Worm (Caenorhabditis elegans) whole organism, L2 larva: ENCODE measurements around the gene F18E9.8.
"Not testable (repeated sequence)": the region's sequence is repeated elsewhere in the genome, so short reads cannot be mapped to it uniquely, and the experiment has no call there.

Experiments used
- C34F6.9 ChIP-seq: fragments of 150-350 bp; optimal IDR thresholded peaks from 2 replicates; lab custom pipeline; 2014; ENCODE audit warnings: missing biosample characterization, missing genetic modification characterization
- F13H6.1 ChIP-seq: sonication (generic microtip); optimal IDR thresholded peaks from 2 replicates; lab custom pipeline; 2016; ENCODE audit warnings: missing genetic modification characterization, missing compliant biosample characterization
- R02D3.7 ChIP-seq: fragments of 150-350 bp; optimal IDR thresholded peaks from 2 replicates; lab custom pipeline; 2014; ENCODE audit warnings: missing biosample characterization, missing genetic modification characterization
- Y55F3AM.14 ChIP-seq: fragments of 200-800 bp; sonication (Bioruptor generic); optimal IDR thresholded peaks from 2 replicates; lab custom pipeline; 2018; ENCODE audit warnings: mild to moderate bottlenecking, missing genetic modification characterization, missing compliant biosample characterization
- ZK546.5 ChIP-seq: sonication (generic microtip); optimal IDR thresholded peaks from 2 replicates; lab custom pipeline; 2017; ENCODE audit warnings: missing biosample characterization, missing genetic modification characterization
- alr-1 ChIP-seq: fragments of 150-350 bp; optimal IDR thresholded peaks from 2 replicates; lab custom pipeline; 2014; ENCODE audit warnings: missing biosample characterization, missing genetic modification characterization
- ama-1 ChIP-seq: fragments of 150-350 bp; optimal IDR thresholded peaks from 2 replicates; lab custom pipeline; 2018; ENCODE audit warnings: inconsistent platforms
- blmp-1 ChIP-seq: sonication (generic microtip); optimal IDR thresholded peaks from 2 replicates; lab custom pipeline; 2017; ENCODE audit warnings: missing genetic modification characterization, mild to moderate bottlenecking, missing compliant biosample characterization, antibody characterized with exemption, moderate library complexity; ENCODE audit not compliant: insufficient read depth
- ceh-16 ChIP-seq: fragments of 150-350 bp; optimal IDR thresholded peaks from 2 replicates; lab custom pipeline; 2014; ENCODE audit warnings: missing biosample characterization, missing genetic modification characterization
- ceh-82 ChIP-seq: fragments of 150-350 bp; optimal IDR thresholded peaks from 2 replicates; lab custom pipeline; 2014; ENCODE audit warnings: missing biosample characterization, missing genetic modification characterization
- crh-2 ChIP-seq: sonication (generic microtip); optimal IDR thresholded peaks from 2 replicates; lab custom pipeline; 2017; ENCODE audit warnings: missing biosample characterization, missing genetic modification characterization
- dmd-4 ChIP-seq: sonication (generic microtip); optimal IDR thresholded peaks from 2 replicates; lab custom pipeline; 2017; ENCODE audit warnings: missing biosample characterization, missing genetic modification characterization
- egl-27 ChIP-seq: sonication (generic microtip); optimal IDR thresholded peaks from 3 replicates; lab custom pipeline; 2017; ENCODE audit warnings: missing biosample characterization, missing genetic modification reagents, missing genetic modification characterization
- elt-1 ChIP-seq: fragments of 150-350 bp; optimal IDR thresholded peaks from 2 replicates; lab custom pipeline; 2014; ENCODE audit warnings: missing biosample characterization, missing genetic modification characterization
- elt-3 ChIP-seq: sonication (generic microtip); optimal IDR thresholded peaks from 2 replicates; lab custom pipeline; 2017; ENCODE audit warnings: missing biosample characterization, missing genetic modification characterization
- fos-1 ChIP-seq: fragments of 150-350 bp; optimal IDR thresholded peaks from 2 replicates; lab custom pipeline; 2014; ENCODE audit warnings: missing biosample characterization, missing genetic modification characterization
- gmeb-1 ChIP-seq: fragments of 150-350 bp; optimal IDR thresholded peaks from 2 replicates; lab custom pipeline; 2014; ENCODE audit warnings: missing biosample characterization, missing genetic modification characterization
- lin-13 ChIP-seq: fragments of 150-350 bp; optimal IDR thresholded peaks from 2 replicates; lab custom pipeline; 2014; ENCODE audit warnings: missing biosample characterization, missing genetic modification reagents, missing genetic modification characterization
- lin-39 ChIP-seq: fragments of 150-350 bp; optimal IDR thresholded peaks from 2 replicates; lab custom pipeline; 2014; ENCODE audit warnings: missing biosample characterization, missing genetic modification reagents, missing genetic modification characterization
- mab-5 ChIP-seq: fragments of 150-350 bp; optimal IDR thresholded peaks from 2 replicates; lab custom pipeline; 2014; ENCODE audit warnings: missing biosample characterization, missing genetic modification characterization
- mbf-1 ChIP-seq: sonication (generic microtip); optimal IDR thresholded peaks from 2 replicates; lab custom pipeline; 2017; ENCODE audit warnings: missing biosample characterization, missing genetic modification characterization
- mdl-1 ChIP-seq, 2 experiments: fragments of 150-350 bp in 1 of 2; sonication (generic microtip) in 1 of 2; optimal IDR thresholded peaks; 2 replicates each; lab custom pipeline; 2017; ENCODE audit warnings: missing biosample characterization in 2 of 2, missing genetic modification characterization in 2 of 2
- nhr-10 ChIP-seq: sonication (generic microtip); optimal IDR thresholded peaks from 2 replicates; lab custom pipeline; 2017; ENCODE audit warnings: missing biosample characterization, missing genetic modification characterization
- nhr-11 ChIP-seq: fragments of 150-350 bp; optimal IDR thresholded peaks from 2 replicates; lab custom pipeline; 2014; ENCODE audit warnings: missing biosample characterization, missing genetic modification characterization
- nhr-12 ChIP-seq: fragments of 150-350 bp; optimal IDR thresholded peaks from 2 replicates; lab custom pipeline; 2014; ENCODE audit warnings: missing biosample characterization, missing genetic modification characterization
- nhr-129 ChIP-seq: fragments of 150-350 bp; optimal IDR thresholded peaks from 2 replicates; lab custom pipeline; 2014; ENCODE audit warnings: missing biosample characterization, missing genetic modification characterization
- nhr-21 ChIP-seq: fragments of 150-350 bp; optimal IDR thresholded peaks from 2 replicates; lab custom pipeline; 2014; ENCODE audit warnings: missing biosample characterization, missing genetic modification characterization
- nhr-23 ChIP-seq: fragments of 150-350 bp; optimal IDR thresholded peaks from 2 replicates; lab custom pipeline; 2014; ENCODE audit warnings: missing biosample characterization, missing genetic modification reagents, missing genetic modification characterization
- nhr-237 ChIP-seq: fragments of 150-350 bp; optimal IDR thresholded peaks from 2 replicates; lab custom pipeline; 2014; ENCODE audit warnings: missing biosample characterization, missing genetic modification characterization
- nhr-25 ChIP-seq: fragments of 150-350 bp; sonication (generic microtip); optimal IDR thresholded peaks from 3 replicates; lab custom pipeline; 2014; ENCODE audit warnings: missing biosample characterization, missing genetic modification characterization
- nhr-6 ChIP-seq: fragments of 150-350 bp; optimal IDR thresholded peaks from 2 replicates; lab custom pipeline; 2014; ENCODE audit warnings: missing biosample characterization, missing genetic modification characterization
- nhr-77 ChIP-seq: fragments of 150-350 bp; optimal IDR thresholded peaks from 2 replicates; lab custom pipeline; 2014; ENCODE audit warnings: missing biosample characterization, missing genetic modification characterization
- peb-1 ChIP-seq: fragments of 150-350 bp; optimal IDR thresholded peaks from 2 replicates; lab custom pipeline; 2014; ENCODE audit warnings: missing biosample characterization, missing genetic modification characterization
- sem-4 ChIP-seq: fragments of 150-350 bp; optimal IDR thresholded peaks from 2 replicates; lab custom pipeline; 2014; ENCODE audit warnings: missing biosample characterization, missing genetic modification reagents, missing genetic modification characterization
- sma-3 ChIP-seq: sonication (generic microtip); optimal IDR thresholded peaks from 2 replicates; lab custom pipeline; 2016; ENCODE audit warnings: missing genetic modification reagents, missing genetic modification characterization, missing compliant biosample characterization
- sma-9 ChIP-seq, 2 experiments: fragments of 150-350 bp in 1 of 2; sonication (generic microtip) in 1 of 2; optimal IDR thresholded peaks; 2 replicates each; lab custom pipeline; 2014 to 2016; ENCODE audit warnings: missing genetic modification characterization in 2 of 2, mild to moderate bottlenecking in 1 of 2, missing biosample characterization in 1 of 2, missing compliant biosample characterization in 1 of 2, missing genetic modification reagents in 1 of 2, moderate library complexity in 1 of 2
- snpc-4 ChIP-seq: fragments of 150-350 bp; optimal IDR thresholded peaks from 2 replicates; lab custom pipeline; 2014; ENCODE audit warnings: missing biosample characterization, missing genetic modification characterization
- unc-39 ChIP-seq: fragments of 150-350 bp; optimal IDR thresholded peaks from 2 replicates; lab custom pipeline; 2014; ENCODE audit warnings: missing biosample characterization, missing genetic modification characterization
- unc-55 ChIP-seq: fragments of 150-350 bp; sonication (generic microtip); optimal IDR thresholded peaks from 3 replicates; lab custom pipeline; 2014; ENCODE audit warnings: missing biosample characterization, missing genetic modification reagents, missing genetic modification characterization
- unc-62 ChIP-seq: fragments of 150-350 bp; optimal IDR thresholded peaks from 2 replicates; lab custom pipeline; 2014; ENCODE audit warnings: missing biosample characterization, missing genetic modification reagents, missing genetic modification characterization
- zag-1 ChIP-seq: fragments of 150-350 bp; optimal IDR thresholded peaks from 2 replicates; lab custom pipeline; 2014; ENCODE audit warnings: missing biosample characterization, missing genetic modification characterization
- ztf-1 ChIP-seq: fragments of 200-800 bp; sonication (Bioruptor generic); conservative IDR thresholded peaks from 2 replicates; pipeline ENCODE4 v1.3.6; 2022; ENCODE audit warnings: missing genetic modification characterization, missing compliant biosample characterization
- ztf-11 ChIP-seq: sonication (generic microtip); optimal IDR thresholded peaks from 2 replicates; lab custom pipeline; 2017; ENCODE audit warnings: missing biosample characterization, missing genetic modification characterization
- ztf-4 ChIP-seq: fragments of 150-350 bp; optimal IDR thresholded peaks from 2 replicates; lab custom pipeline; 2014; ENCODE audit warnings: missing biosample characterization, missing genetic modification characterization

Gene F18E9.8

ce11 chrX:8613053-8613452 is 31.7 kb upstream of the F18E9.8 start, which contains the start of gene K01A12.2:
Gene K01A12.2 (plus strand): TSS chrX:8613353.
- TF ChIP-seq crh-2 (tag; lab: Kevin White, UChicago) = no peak
- no peak for TF ChIP-seq mdl-1 (tag; optimal IDR thresholded peaks at IDR 0.05; lab: Kevin White, UChicago)
- TF ChIP-seq nhr-12 (tag; lab: Kevin White, UChicago) = no peak

ce11 chrX:8612278-8612677 is 30.9 kb upstream of the F18E9.8 start:
- TF ChIP-seq ama-1 (lab: Kevin White, UChicago) (no peak), ztf-1 (GFP tag; lab: Robert Waterston, UW) (no peak), unc-55 (GFP tag; lab: Kevin White, UChicago) (no peak), dmd-4 (no peak), ztf-4 (tag; lab: Kevin White, UChicago) (no peak), Y55F3AM.14 (GFP tag; lab: Kevin White, UChicago) (no peak), ztf-11 (tag; lab: Kevin White, UChicago) (no peak), nhr-23 (tag; lab: Kevin White, UChicago) (no peak), lin-13 (no peak), nhr-25 (no peak), mdl-1 (tag; optimal IDR thresholded peaks at IDR 0.05; lab: Kevin White, UChicago) (no peak), peb-1 (no peak), sma-9 (GFP tag; optimal IDR thresholded peaks at IDR 0.05; lab: Kevin White, UChicago) (no peak), sma-9 (tag; optimal IDR thresholded peaks at IDR 0.05; lab: Kevin White, UChicago) (no peak), elt-3 (tag; lab: Kevin White, UChicago) (no peak), gmeb-1 (tag; lab: Kevin White, UChicago) (no peak), egl-27 (no peak), nhr-129 (tag; lab: Kevin White, UChicago) (no peak), C34F6.9 (tag; lab: Kevin White, UChicago) (no peak), sma-3 (GFP tag; lab: Kevin White, UChicago) (no peak)
- TF ChIP-seq, all 48 proteins: peak for 0

- TF ChIP-seq sma-9 (GFP tag; optimal IDR thresholded peaks at IDR 0.05; lab: Kevin White, UChicago); sma-9 (tag; optimal IDR thresholded peaks at IDR 0.05; lab: Kevin White, UChicago); R02D3.7 (tag; lab: Kevin White, UChicago); dmd-4: not testable (repeated sequence)
- TF ChIP-seq, all 48 proteins: peak for 0; not testable (repeated sequence) for 48
Measured at ce11 chrX:8610606-8611005, 29.3 kb upstream of the F18E9.8 start, which contains the start of gene K01A12.4. Gene K01A12.4 (plus strand): TSS chrX:8610906.

- TF ChIP-seq mbf-1 (no peak), ceh-82 (no peak), dmd-4 (no peak), R02D3.7 (tag; lab: Kevin White, UChicago) (no peak), nhr-129 (tag; lab: Kevin White, UChicago) (peak; percentile 29), ZK546.5 (tag; lab: Kevin White, UChicago) (no peak), unc-55 (GFP tag; lab: Kevin White, UChicago) (no peak), sem-4 (tag; lab: Kevin White, UChicago) (no peak), ceh-16 (no peak), snpc-4 (tag; lab: Kevin White, UChicago) (no peak), nhr-12 (tag; lab: Kevin White, UChicago) (no peak), zag-1 (no peak), egl-27 (no peak), lin-13 (no peak), alr-1 (tag; lab: Kevin White, UChicago) (no peak), ztf-4 (tag; lab: Kevin White, UChicago) (no peak), nhr-23 (tag; lab: Kevin White, UChicago) (no peak), nhr-10 (tag; lab: Kevin White, UChicago) (no peak), C34F6.9 (tag; lab: Kevin White, UChicago) (no peak), blmp-1 (tag; lab: Kevin White, UChicago) (no peak), nhr-25 (no peak), ztf-1 (GFP tag; lab: Robert Waterston, UW) (no peak), unc-39 (tag; lab: Kevin White, UChicago) (no peak), nhr-77 (tag; lab: Kevin White, UChicago) (no peak), nhr-237 (tag; lab: Kevin White, UChicago) (no peak), lin-39 (tag; lab: Kevin White, UChicago) (no peak), elt-1 (tag; lab: Kevin White, UChicago) (no peak), F13H6.1 (peak; percentile 27), nhr-11 (tag; lab: Kevin White, UChicago) (no peak), nhr-6 (tag; lab: Kevin White, UChicago) (no peak), peb-1 (no peak), sma-3 (GFP tag; lab: Kevin White, UChicago) (peak; percentile 48), Y55F3AM.14 (GFP tag; lab: Kevin White, UChicago) (no peak), fos-1 (peak; percentile 9), nhr-21 (tag; lab: Kevin White, UChicago) (peak; percentile 8), ztf-11 (tag; lab: Kevin White, UChicago) (no peak), mab-5 (no peak), sma-9 (GFP tag; optimal IDR thresholded peaks at IDR 0.05; lab: Kevin White, UChicago) (peak; percentile 48), sma-9 (tag; optimal IDR thresholded peaks at IDR 0.05; lab: Kevin White, UChicago) (no peak), unc-62 (GFP tag; lab: Kevin White, UChicago) (no peak), crh-2 (tag; lab: Kevin White, UChicago) (peak; percentile 4), mdl-1 (tag; optimal IDR thresholded peaks at IDR 0.05; lab: Kevin White, UChicago) (no peak), gmeb-1 (tag; lab: Kevin White, UChicago) (peak; percentile 59)
Measured at ce11 chrX:8608756-8609155, 27.4 kb upstream of the F18E9.8 start.
